Worm (Caenorhabditis elegans): ENCODE data around the gene snt-2.

The snt-2 gene

ce11 chrIII:825256-825655 lies 31.7 kb upstream of the snt-2 start:
- no peak for TF ChIP-seq bed-3 (GFP tag; optimal IDR thresholded peaks at IDR 0.05)
- TF ChIP-seq mab-5 (tag; optimal IDR thresholded peaks at IDR 0.05): no peak
- TF ChIP-seq drap-1 (GFP tag; optimal IDR thresholded peaks at IDR 0.05): no peak
- TF ChIP-seq nhr-12 (tag; optimal IDR thresholded peaks at IDR 0.05): no peak
- no peak for TF ChIP-seq snpc-4 (tag; optimal IDR thresholded peaks at IDR 0.05)
- TF ChIP-seq ceh-43 (GFP tag; optimal IDR thresholded peaks at IDR 0.05): no peak
- no peak for TF ChIP-seq blmp-1 (tag; optimal IDR thresholded peaks at IDR 0.05)
- TF ChIP-seq unc-39 (tag; optimal IDR thresholded peaks at IDR 0.05): no peak
- TF ChIP-seq cnd-1 (tag; optimal IDR thresholded peaks at IDR 0.05): no peak
- TF ChIP-seq nhr-28 (tag; optimal IDR thresholded peaks at IDR 0.05): no peak
- TF ChIP-seq unc-62 (GFP tag; optimal IDR thresholded peaks at IDR 0.05): no peak
- no peak for TF ChIP-seq zip-8 (tag; optimal IDR thresholded peaks at IDR 0.05)
- TF ChIP-seq mls-2 (tag; optimal IDR thresholded peaks at IDR 0.05): no peak
- TF ChIP-seq unc-120 (tag; optimal IDR thresholded peaks at IDR 0.05; ENCODE audit: poor library complexity, severe bottlenecking): no peak
- TF ChIP-seq ceh-83 (GFP tag; optimal IDR thresholded peaks at IDR 0.05): no peak

ce11 chrIII:822546-823272 lies 29.2 kb upstream of the snt-2 start, which contains the start of gene clec-149:
Gene clec-149 (plus strand): TSS chrIII:823222.
- TF ChIP-seq ces-1 (GFP tag; optimal IDR thresholded peaks at IDR 0.05): no peak
- no peak for TF ChIP-seq blmp-1 (tag; optimal IDR thresholded peaks at IDR 0.05)
- peak; percentile 43 for TF ChIP-seq unc-62 (GFP tag; optimal IDR thresholded peaks at IDR 0.05)

ce11 chrIII:819313-819712 lies 25.8 kb upstream of the snt-2 start:
- TF ChIP-seq unc-120 (tag; optimal IDR thresholded peaks at IDR 0.05; ENCODE audit: poor library complexity, severe bottlenecking) (no peak), mab-5 (tag; optimal IDR thresholded peaks at IDR 0.05) (no peak), zip-8 (tag; optimal IDR thresholded peaks at IDR 0.05) (no peak), nhr-12 (tag; optimal IDR thresholded peaks at IDR 0.05) (no peak), mls-2 (tag; optimal IDR thresholded peaks at IDR 0.05) (no peak), flh-1 (GFP tag; optimal IDR thresholded peaks at IDR 0.05) (no peak), nhr-2 (tag; optimal IDR thresholded peaks at IDR 0.05) (no peak), lin-13 (tag; optimal IDR thresholded peaks at IDR 0.05) (no peak), mep-1 (tag; optimal IDR thresholded peaks at IDR 0.05) (no peak), lin-32 (GFP tag; optimal IDR thresholded peaks at IDR 0.05) (no peak), snpc-4 (tag; optimal IDR thresholded peaks at IDR 0.05) (no peak), ceh-83 (GFP tag; optimal IDR thresholded peaks at IDR 0.05) (no peak), elt-1 (tag; optimal IDR thresholded peaks at IDR 0.05; ENCODE audit: borderline replicate concordance, insufficient read depth) (no peak), nhr-28 (tag; optimal IDR thresholded peaks at IDR 0.05) (no peak), sptf-1 (tag; optimal IDR thresholded peaks at IDR 0.05) (no peak), cnd-1 (tag; optimal IDR thresholded peaks at IDR 0.05) (no peak), lsy-2 (tag; optimal IDR thresholded peaks at IDR 0.05) (no peak), unc-62 (GFP tag; optimal IDR thresholded peaks at IDR 0.05) (no peak)

- TF ChIP-seq lin-32 (GFP tag; optimal IDR thresholded peaks at IDR 0.05): no peak
- no peak for TF ChIP-seq ham-2 (GFP tag; optimal IDR thresholded peaks at IDR 0.05)
- no peak for TF ChIP-seq ces-1 (GFP tag; optimal IDR thresholded peaks at IDR 0.05)
- TF ChIP-seq drap-1 (GFP tag; optimal IDR thresholded peaks at IDR 0.05): no peak
- no peak for TF ChIP-seq elt-3 (tag; optimal IDR thresholded peaks at IDR 0.05)
- no peak for TF ChIP-seq unc-120 (tag; optimal IDR thresholded peaks at IDR 0.05; ENCODE audit: poor library complexity, severe bottlenecking)
- TF ChIP-seq sem-2 (GFP tag; optimal IDR thresholded peaks at IDR 0.05): no peak
- TF ChIP-seq M03D4.4 (tag; optimal IDR thresholded peaks at IDR 0.05): no peak
Measured at ce11 chrIII:815845-816244, 22.3 kb upstream of the snt-2 start, which contains the start of gene dac-1. Gene dac-1 (plus strand): TSS chrIII:816145.

ce11 chrIII:811544-811943 lies 18.0 kb upstream of the snt-2 start, which contains the start of gene daf-7:
Gene daf-7 (plus strand): TSS chrIII:811844.
- TF ChIP-seq sptf-1 (tag; optimal IDR thresholded peaks at IDR 0.05): no peak
- TF ChIP-seq lin-32 (GFP tag; optimal IDR thresholded peaks at IDR 0.05): no peak
- TF ChIP-seq nhr-12 (tag; optimal IDR thresholded peaks at IDR 0.05): no peak
- no peak for TF ChIP-seq lin-13 (tag; optimal IDR thresholded peaks at IDR 0.05)

ce11 chrIII:802041-802440 lies 8.5 kb upstream of the snt-2 start:
- TF ChIP-seq hlh-1 (tag; optimal IDR thresholded peaks at IDR 0.05): no peak
- TF ChIP-seq drap-1 (GFP tag; optimal IDR thresholded peaks at IDR 0.05): no peak
